Worm (Caenorhabditis elegans) whole organism, L4 larva: ENCODE data around the gene warf-1.

Experiments used
- D1046.2 ChIP-seq: fragments of 200-800 bp; sonication (Bioruptor generic); IDR thresholded peaks from 2 replicates; pipeline ENCODE4 v1.3.6; 2022; ENCODE audit warnings: missing genetic modification characterization, missing compliant biosample characterization
- F10B5.3 ChIP-seq: sonication (generic microtip); optimal IDR thresholded peaks from 2 replicates; lab custom pipeline; 2016; ENCODE audit warnings: mild to moderate bottlenecking, missing genetic modification characterization, missing compliant biosample characterization
- F26F4.8 ChIP-seq: fragments of 200-800 bp; sonication (Bioruptor generic); conservative IDR thresholded peaks from 2 replicates; pipeline ENCODE4 v1.3.6; 2022; ENCODE audit warnings: missing genetic modification characterization, missing compliant biosample characterization
- F49E8.2 ChIP-seq: sonication (generic microtip); optimal IDR thresholded peaks from 2 replicates; lab custom pipeline; 2016; ENCODE audit warnings: missing compliant biosample characterization, mild to moderate bottlenecking, missing genetic modification characterization, borderline replicate concordance
- Y75B8A.6 ChIP-seq: fragments of 200-800 bp; sonication (Bioruptor generic); IDR thresholded peaks from 2 replicates; pipeline ENCODE4 v1.3.6; 2022; ENCODE audit warnings: missing genetic modification reagents, missing genetic modification characterization, missing compliant biosample characterization
- ama-1 ChIP-seq: fragments of 150-350 bp; optimal IDR thresholded peaks from 2 replicates; lab custom pipeline; 2014; ENCODE audit warnings: inconsistent platforms, mixed read lengths
- attf-4 ChIP-seq: sonication (generic microtip); optimal IDR thresholded peaks from 3 replicates; lab custom pipeline; 2017; ENCODE audit warnings: missing biosample characterization, missing genetic modification characterization
- ceh-20 ChIP-seq: fragments of 200-800 bp; sonication (Bioruptor generic); IDR thresholded peaks from 2 replicates; pipeline ENCODE4 v1.3.6; 2022; ENCODE audit warnings: missing genetic modification reagents, missing genetic modification characterization, missing compliant biosample characterization
- ceh-28 ChIP-seq: fragments of 150-350 bp; optimal IDR thresholded peaks from 2 replicates; lab custom pipeline; 2014; ENCODE audit warnings: missing biosample characterization, missing genetic modification reagents, missing genetic modification characterization
- ces-1 ChIP-seq: fragments of 150-350 bp; sonication (generic microtip); optimal IDR thresholded peaks from 4 replicates; lab custom pipeline; 2014; ENCODE audit warnings: missing biosample characterization, missing genetic modification reagents, missing genetic modification characterization
- cey-2 ChIP-seq: sonication (generic microtip); optimal IDR thresholded peaks from 3 replicates; lab custom pipeline; 2017; ENCODE audit warnings: missing genetic modification characterization, mild to moderate bottlenecking, missing compliant biosample characterization, antibody characterized with exemption, borderline replicate concordance; ENCODE audit not compliant: insufficient read depth
- ctbp-1 ChIP-seq: fragments of 200-800 bp; sonication (Bioruptor generic); IDR thresholded peaks from 2 replicates; pipeline ENCODE4 v1.3.6; 2022; ENCODE audit warnings: missing genetic modification reagents, missing genetic modification characterization, missing compliant biosample characterization
- daf-16 ChIP-seq, 3 experiments: sonication (generic microtip); optimal IDR thresholded peaks; 2 replicates each; lab custom pipeline; 2016 to 2017; ENCODE audit warnings: missing genetic modification characterization in 3 of 3, missing genetic modification reagents in 3 of 3, mild to moderate bottlenecking in 2 of 3, missing compliant biosample characterization in 2 of 3, missing biosample characterization in 1 of 3, moderate library complexity in 1 of 3
- daf-19 ChIP-seq: fragments of 200-800 bp; sonication (Bioruptor generic); conservative IDR thresholded peaks from 2 replicates; pipeline ENCODE4 v1.3.6; 2022; ENCODE audit warnings: missing genetic modification characterization, missing compliant biosample characterization
- daf-8 ChIP-seq: fragments of 200-800 bp; sonication (Bioruptor generic); IDR thresholded peaks from 2 replicates; pipeline ENCODE4 v1.3.6; 2022; ENCODE audit warnings: missing genetic modification characterization, missing compliant biosample characterization
- dmd-6 ChIP-seq: fragments of 200-800 bp; sonication (Bioruptor generic); IDR thresholded peaks from 2 replicates; pipeline ENCODE4 v1.3.6; 2022; ENCODE audit warnings: missing genetic modification reagents, missing genetic modification characterization, missing compliant biosample characterization
- dmd-8 ChIP-seq: fragments of 200-800 bp; sonication (Bioruptor generic); IDR thresholded peaks from 2 replicates; pipeline ENCODE4 v1.3.6; 2022; ENCODE audit warnings: missing genetic modification characterization, missing compliant biosample characterization
- dpl-1 ChIP-seq: fragments of 150-350 bp; optimal IDR thresholded peaks from 2 replicates; lab custom pipeline; 2014; ENCODE audit warnings: missing biosample characterization, missing genetic modification reagents, missing genetic modification characterization
- duxl-1 ChIP-seq: sonication (generic microtip); optimal IDR thresholded peaks from 2 replicates; lab custom pipeline; 2016; ENCODE audit warnings: mild to moderate bottlenecking, missing genetic modification characterization, moderate library complexity, missing compliant biosample characterization; ENCODE audit not compliant: poor library complexity
- fkh-10 ChIP-seq: fragments of 150-350 bp; optimal IDR thresholded peaks from 2 replicates; lab custom pipeline; 2014; ENCODE audit warnings: missing biosample characterization, missing genetic modification reagents, missing genetic modification characterization
- hif-1 ChIP-seq, 2 experiments: sonication (generic microtip); optimal IDR thresholded peaks; 2 replicates each; lab custom pipeline; 2016 to 2017; ENCODE audit warnings: missing compliant biosample characterization in 2 of 2, missing genetic modification characterization in 2 of 2, missing genetic modification reagents in 2 of 2, missing genotype in 2 of 2, mild to moderate bottlenecking in 1 of 2
- hlh-11 ChIP-seq: fragments of 200-800 bp; sonication (Bioruptor generic); optimal IDR thresholded peaks from 2 replicates; lab custom pipeline; 2018; ENCODE audit warnings: mild to moderate bottlenecking, missing genetic modification characterization, missing compliant biosample characterization
- hlh-30 ChIP-seq: sonication (generic microtip); optimal IDR thresholded peaks from 2 replicates; lab custom pipeline; 2017; ENCODE audit warnings: antibody characterized with exemption, mild to moderate bottlenecking, missing genetic modification characterization, missing compliant biosample characterization; ENCODE audit not compliant: insufficient read depth
- lin-1 ChIP-seq: fragments of 200-800 bp; sonication (Bioruptor generic); IDR thresholded peaks from 2 replicates; pipeline ENCODE4 v1.3.6; 2022; ENCODE audit warnings: missing genetic modification reagents, missing genetic modification characterization, missing compliant biosample characterization
- lin-13 ChIP-seq: fragments of 150-350 bp; optimal IDR thresholded peaks from 2 replicates; lab custom pipeline; 2014; ENCODE audit warnings: missing biosample characterization, missing genetic modification reagents, missing genetic modification characterization
- lin-38 ChIP-seq: fragments of 200-800 bp; sonication (Bioruptor generic); IDR thresholded peaks from 2 replicates; pipeline ENCODE4 v1.3.6; 2022; ENCODE audit warnings: missing genetic modification reagents, missing genetic modification characterization, missing compliant biosample characterization
- lin-39 ChIP-seq: fragments of 150-350 bp; optimal IDR thresholded peaks from 2 replicates; lab custom pipeline; 2014; ENCODE audit warnings: missing biosample characterization, missing genetic modification reagents, missing genetic modification characterization
- madf-9 ChIP-seq: fragments of 200-800 bp; sonication (Bioruptor generic); conservative IDR thresholded peaks from 2 replicates; pipeline ENCODE4 v1.3.6; 2022; ENCODE audit warnings: missing genetic modification reagents, missing genetic modification characterization, missing compliant biosample characterization
- mdl-1 ChIP-seq, 2 experiments: fragments of 150-350 bp in 1 of 2; sonication (generic microtip) in 1 of 2; optimal IDR thresholded peaks; 2 replicates each; lab custom pipeline; 2014 to 2017; ENCODE audit warnings: missing biosample characterization in 2 of 2, missing genetic modification characterization in 2 of 2
- mep-1 ChIP-seq: fragments of 150-350 bp; sonication (generic microtip); optimal IDR thresholded peaks from 3 replicates; lab custom pipeline; 2014; ENCODE audit warnings: missing biosample characterization, missing genetic modification characterization
- mes-2 ChIP-seq: sonication (generic microtip); optimal IDR thresholded peaks from 2 replicates; lab custom pipeline; 2016; ENCODE audit warnings: missing genotype, mild to moderate bottlenecking, missing genetic modification characterization, missing compliant biosample characterization; ENCODE audit not compliant: poor library complexity, severe bottlenecking
- nhr-111 ChIP-seq: fragments of 200-800 bp; sonication (Bioruptor generic); optimal IDR thresholded peaks from 2 replicates; lab custom pipeline; 2018; ENCODE audit warnings: mild to moderate bottlenecking, missing genetic modification characterization, missing compliant biosample characterization
- nhr-25 ChIP-seq: sonication (generic microtip); optimal IDR thresholded peaks from 2 replicates; lab custom pipeline; 2017; ENCODE audit warnings: missing genetic modification characterization, mild to moderate bottlenecking, missing compliant biosample characterization, antibody characterized with exemption, moderate library complexity, borderline replicate concordance; ENCODE audit not compliant: insufficient read depth
- nhr-28 ChIP-seq: fragments of 150-350 bp; optimal IDR thresholded peaks from 2 replicates; lab custom pipeline; 2014; ENCODE audit warnings: missing biosample characterization, missing genetic modification characterization
- nhr-48 ChIP-seq: sonication (generic microtip); optimal IDR thresholded peaks from 2 replicates; lab custom pipeline; 2016; ENCODE audit warnings: mild to moderate bottlenecking, missing genetic modification characterization, missing compliant biosample characterization
- nhr-6 ChIP-seq: fragments of 150-350 bp; optimal IDR thresholded peaks from 2 replicates; lab custom pipeline; 2014; ENCODE audit warnings: missing biosample characterization, missing genetic modification characterization
- pqm-1 ChIP-seq: sonication (generic microtip); optimal IDR thresholded peaks from 2 replicates; lab custom pipeline; 2017; ENCODE audit warnings: missing biosample characterization, missing genetic modification characterization
- rbr-2 ChIP-seq: sonication (generic microtip); optimal IDR thresholded peaks from 2 replicates; lab custom pipeline; 2016; ENCODE audit warnings: missing genotype, missing genetic modification characterization, missing compliant biosample characterization
- set-16 ChIP-seq: fragments of 200-800 bp; sonication (Bioruptor generic); IDR thresholded peaks from 2 replicates; pipeline ENCODE4 v1.3.6; 2022; ENCODE audit warnings: missing genetic modification reagents, missing genetic modification characterization, missing compliant biosample characterization
- skn-1 ChIP-seq: fragments of 150-350 bp; optimal IDR thresholded peaks from 2 replicates; lab custom pipeline; 2014; ENCODE audit warnings: missing biosample characterization, missing genetic modification characterization
- snpc-1.2 ChIP-seq: fragments of 200-800 bp; sonication (Bioruptor generic); IDR thresholded peaks from 2 replicates; pipeline ENCODE4 v1.3.6; 2022; ENCODE audit warnings: missing genetic modification reagents, missing genetic modification characterization, missing compliant biosample characterization
- snpc-4 ChIP-seq: fragments of 150-350 bp; optimal IDR thresholded peaks from 2 replicates; lab custom pipeline; 2014; ENCODE audit warnings: missing biosample characterization, missing genetic modification characterization
- spr-1 ChIP-seq: sonication (generic microtip); optimal IDR thresholded peaks from 2 replicates; lab custom pipeline; 2016; ENCODE audit warnings: mild to moderate bottlenecking, missing genetic modification characterization, missing compliant biosample characterization
- spr-3 ChIP-seq: fragments of 200-800 bp; sonication (Bioruptor generic); optimal IDR thresholded peaks from 2 replicates; lab custom pipeline; 2018; ENCODE audit warnings: mild to moderate bottlenecking, missing genetic modification characterization, missing compliant biosample characterization
- tag-97 ChIP-seq: fragments of 200-800 bp; sonication (Bioruptor generic); IDR thresholded peaks from 2 replicates; pipeline ENCODE4 v1.3.6; 2022; ENCODE audit warnings: missing genetic modification characterization, missing compliant biosample characterization
- unc-130 ChIP-seq: sonication (generic microtip); optimal IDR thresholded peaks from 2 replicates; lab custom pipeline; 2016; ENCODE audit warnings: missing genetic modification reagents, missing genetic modification characterization, missing compliant biosample characterization
- unc-39 ChIP-seq: sonication (generic microtip); optimal IDR thresholded peaks from 2 replicates; lab custom pipeline; 2017; ENCODE audit warnings: missing biosample characterization, missing genetic modification characterization
- unc-62 ChIP-seq, 3 experiments: fragments of 150-350 bp in 1 of 3; sonication (generic microtip); optimal IDR thresholded peaks in 2 of 3; peaks in 1 of 3; 1 replicate in 1 of 3; 2 replicates in 2 of 3; lab custom pipeline; 2014 to 2017; ENCODE audit warnings: missing biosample characterization in 3 of 3, missing genetic modification characterization in 3 of 3, missing genetic modification reagents in 3 of 3, missing genotype in 1 of 3

warf-1 gene

ce11 chrIV:7612523-7612922 lies 22.1 kb upstream of the warf-1 start:
- TF ChIP-seq hlh-30 (tag; lab: Kevin White, UChicago) (peak; percentile 15), ces-1 (GFP tag; lab: Kevin White, UChicago) (peak; percentile 48), D1046.2 (no peak), tag-97 (GFP tag; lab: Robert Waterston, UW) (no peak), lin-39 (no peak), fkh-10 (GFP tag; lab: Kevin White, UChicago) (peak; percentile 27)

ce11 chrIV:7619261-7619660 lies 15.3 kb upstream of the warf-1 start:
- TF ChIP-seq attf-4 (tag; lab: Kevin White, UChicago) (no peak), daf-16 (GFP tag; optimal IDR thresholded peaks at IDR 0.05; lab: Kevin White, UChicago) (no peak), daf-16 (tag; optimal IDR thresholded peaks at IDR 0.05; lab: Kevin White, UChicago) (no peak), hlh-11 (tag; lab: Kevin White, UChicago) (peak; percentile 4), nhr-48 (tag; lab: Kevin White, UChicago) (no peak), nhr-28 (no peak), fkh-10 (GFP tag; lab: Kevin White, UChicago) (peak; percentile 25), snpc-4 (no peak), ceh-20 (GFP tag; lab: Robert Waterston, UW) (no peak), snpc-1.2 (GFP tag; lab: Robert Waterston, UW) (no peak), ctbp-1 (GFP tag; lab: Robert Waterston, UW) (peak; percentile 47; the same call in 1 of the 2 replicates), rbr-2 (tag; lab: Kevin White, UChicago) (peak; percentile 36), mes-2 (peak; percentile 20), cey-2 (no peak), F26F4.8 (GFP tag; lab: Robert Waterston, UW) (no peak), pqm-1 (no peak), hif-1 (tag; optimal IDR thresholded peaks at IDR 0.05; lab: Kevin White, UChicago) (no peak), spr-1 (tag; lab: Kevin White, UChicago) (no peak), daf-19 (no peak), F49E8.2 (tag; lab: Kevin White, UChicago) (no peak), spr-3 (GFP tag; lab: Kevin White, UChicago) (no peak), daf-8 (GFP tag; lab: Robert Waterston, UW) (no peak), ceh-28 (tag; lab: Kevin White, UChicago) (no peak), nhr-111 (GFP tag; lab: Kevin White, UChicago) (no peak), F10B5.3 (tag; lab: Kevin White, UChicago) (no peak), unc-62 (GFP tag; optimal IDR thresholded peaks at IDR 0.05 in 1 of 2; lab: Kevin White, UChicago) (no peak), unc-62 (tag; optimal IDR thresholded peaks at IDR 0.05; lab: Kevin White, UChicago) (no peak), lin-38 (GFP tag; lab: Robert Waterston, UW) (no peak), skn-1 (tag; lab: Kevin White, UChicago) (no peak), madf-9 (GFP tag; lab: Robert Waterston, UW) (no peak), unc-39 (tag; lab: Kevin White, UChicago) (no peak), nhr-6 (tag; lab: Kevin White, UChicago) (no peak), set-16 (GFP tag; lab: Robert Waterston, UW) (peak; percentile 93), D1046.2 (no peak), mep-1 (tag; lab: Kevin White, UChicago) (peak; percentile 3), duxl-1 (no peak), Y75B8A.6 (GFP tag; lab: Robert Waterston, UW) (no peak), nhr-25 (no peak), dmd-8 (GFP tag; lab: Robert Waterston, UW) (0 out of 2 replicates have a peak, but pooled peaks have one; percentile 36), ama-1 (lab: Kevin White, UChicago) (no peak), unc-130 (GFP tag; lab: Kevin White, UChicago) (no peak), dpl-1 (no peak), mdl-1 (tag; optimal IDR thresholded peaks at IDR 0.05; lab: Kevin White, UChicago) (peak in 1 of 2 experiments; percentile 25), lin-1 (no peak), lin-13 (GFP tag; lab: Kevin White, UChicago) (no peak), dmd-6 (GFP tag; lab: Robert Waterston, UW) (no peak)
